Worm (Caenorhabditis elegans): ENCODE results near the gene F56D6.12.
"Not testable (repeated sequence)": the region's sequence is repeated elsewhere in the genome, so short reads cannot be mapped to it uniquely, and the experiment has no call there.

F56D6.12 gene

DNA sequence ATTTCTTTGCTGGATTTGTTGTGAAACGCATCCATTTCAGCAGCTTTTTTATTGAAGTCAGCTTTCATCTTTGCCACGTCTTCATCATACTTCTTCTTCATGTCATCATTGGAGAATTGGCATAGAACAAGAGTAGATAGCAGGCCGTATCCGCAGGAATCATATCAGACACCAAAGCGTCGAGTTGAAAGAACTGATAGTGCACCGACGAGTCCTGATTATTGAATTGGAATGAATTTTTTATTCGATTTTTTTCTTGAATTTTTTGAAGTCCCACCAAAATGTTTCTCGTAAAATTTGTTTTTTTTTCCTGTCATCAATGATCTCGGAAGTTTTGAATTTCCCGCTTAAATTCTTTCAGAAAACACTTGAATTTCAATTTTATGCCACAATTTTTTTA, 1.5 kb upstream of the F56D6.12 start, which contains the start of gene F56D6.11:
TSS of gene F56D6.11 (minus strand) at position 101 of the 400 bp plus-strand sequence.
- TF ChIP-seq flt-1 (GFP tag; IDR thresholded peaks at IDR 0.05) (no peak), sea-1 (GFP tag; conservative IDR thresholded peaks at IDR 0.05) (no peak), tbx-37 (GFP tag; conservative IDR thresholded peaks at IDR 0.05) (no peak), ceh-36 (tag; optimal IDR thresholded peaks at IDR 0.05) (no peak), pes-1 (GFP tag; IDR thresholded peaks at IDR 0.05) (no peak), ama-1 (optimal IDR thresholded peaks at IDR 0.05) (no peak), ets-7 (tag; optimal IDR thresholded peaks at IDR 0.05) (no peak), hmbx-1 (tag; optimal IDR thresholded peaks at IDR 0.05) (no peak), tbx-11 (GFP tag; IDR thresholded peaks at IDR 0.05) (no peak), tra-4 (tag; optimal IDR thresholded peaks at IDR 0.05) (no peak), hmg-4 (GFP tag; optimal IDR thresholded peaks at IDR 0.05) (no peak), F13C5.2 (tag; optimal IDR thresholded peaks at IDR 0.05) (no peak)

DNA sequence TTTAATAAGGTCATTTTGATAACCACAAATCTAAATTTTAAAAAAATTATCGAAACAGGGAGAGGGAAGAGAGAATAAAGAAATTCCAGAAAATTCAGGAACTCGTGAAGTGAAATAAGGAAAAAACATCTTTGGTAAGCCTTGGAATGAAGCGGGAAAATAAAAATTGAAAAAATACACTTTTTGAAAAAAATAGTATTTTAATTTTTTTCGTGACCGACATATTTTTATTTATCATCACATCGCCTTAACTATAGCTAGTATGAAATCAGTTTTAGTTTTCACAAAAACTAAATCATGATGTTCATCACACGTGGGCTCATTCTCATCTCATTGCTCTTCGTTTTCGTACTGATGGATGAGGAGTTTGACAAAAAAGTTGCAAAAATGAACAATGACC, 1.2 kb downstream of the F56D6.12 start, which contains the start of gene F56D6.13:
TSS of gene F56D6.13 (plus strand) at position 301 of the 400 bp plus-strand sequence.
- no peak for TF ChIP-seq pes-1 (GFP tag; IDR thresholded peaks at IDR 0.05)
- TF ChIP-seq aly-1 (tag; optimal IDR thresholded peaks at IDR 0.05): no peak
- TF ChIP-seq ceh-13 (GFP tag; optimal IDR thresholded peaks at IDR 0.05): no peak
- no peak for TF ChIP-seq ceh-36 (tag; optimal IDR thresholded peaks at IDR 0.05)
- no peak for TF ChIP-seq hnd-1 (tag; optimal IDR thresholded peaks at IDR 0.05)
- no peak for TF ChIP-seq tbx-37 (GFP tag; conservative IDR thresholded peaks at IDR 0.05)
- TF ChIP-seq tra-4 (tag; optimal IDR thresholded peaks at IDR 0.05): no peak
- no peak for TF ChIP-seq F13C5.2 (tag; optimal IDR thresholded peaks at IDR 0.05)

DNA sequence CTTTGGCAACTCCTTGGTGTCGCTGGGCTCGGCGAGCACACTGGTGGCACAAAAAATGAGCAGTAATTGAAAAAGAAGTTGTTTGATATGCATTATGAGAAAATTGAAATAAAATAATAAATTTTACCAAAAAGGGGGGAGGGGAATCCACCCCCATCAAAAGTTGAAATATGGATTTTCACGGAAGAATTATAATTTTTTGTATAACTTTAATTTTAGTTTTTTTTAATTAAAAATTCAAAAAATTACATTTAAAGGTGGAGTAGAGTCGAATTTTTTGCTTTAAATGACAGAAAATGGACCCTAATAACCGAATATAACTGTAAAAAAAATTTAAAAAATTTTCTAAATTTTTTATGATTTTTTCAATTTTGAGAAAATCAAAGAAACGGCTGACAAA, 3.9 kb downstream of the F56D6.12 start, which contains the start of gene F56D6.18:
TSS of gene F56D6.18 (minus strand) at position 101 of the 400 bp plus-strand sequence.
- not testable (repeated sequence) for TF ChIP-seq hmg-4 (GFP tag; optimal IDR thresholded peaks at IDR 0.05); ets-7 (tag; optimal IDR thresholded peaks at IDR 0.05); flt-1 (GFP tag; IDR thresholded peaks at IDR 0.05)

DNA sequence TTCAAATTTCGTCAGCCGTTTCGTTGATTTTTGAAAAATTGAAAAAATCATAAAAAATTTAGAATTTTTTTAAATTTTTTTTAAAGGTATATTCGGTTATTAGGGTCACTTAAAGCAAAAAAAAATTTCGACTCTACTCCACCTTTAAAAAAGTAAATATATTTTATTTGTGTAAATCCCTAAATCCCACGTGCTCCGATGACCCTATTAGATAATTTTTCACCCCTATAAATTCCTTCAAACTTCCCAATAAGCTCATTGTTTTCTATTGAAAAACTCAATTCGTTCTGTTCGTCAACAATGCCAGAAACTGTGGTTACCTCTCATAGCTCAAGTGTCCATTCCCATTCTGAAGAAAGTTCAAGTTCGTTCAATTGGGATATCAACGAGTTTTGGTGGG, 4.7 kb downstream of the F56D6.12 start, which contains the start of gene F56D6.20:
TSS of gene F56D6.20 (plus strand) at position 301 of the 400 bp plus-strand sequence.
- TF ChIP-seq ets-7 (tag; optimal IDR thresholded peaks at IDR 0.05) (no peak), tbx-11 (GFP tag; IDR thresholded peaks at IDR 0.05) (no peak), flt-1 (GFP tag; IDR thresholded peaks at IDR 0.05) (no peak), scrt-1 (GFP tag; IDR thresholded peaks at IDR 0.05) (no peak), hnd-1 (tag; optimal IDR thresholded peaks at IDR 0.05) (no peak), hmbx-1 (tag; optimal IDR thresholded peaks at IDR 0.05) (no peak), ceh-36 (tag; optimal IDR thresholded peaks at IDR 0.05) (no peak), B0310.2 (tag; optimal IDR thresholded peaks at IDR 0.05) (no peak), F13C5.2 (tag; optimal IDR thresholded peaks at IDR 0.05) (no peak), tbx-37 (GFP tag; conservative IDR thresholded peaks at IDR 0.05) (no peak), pes-1 (GFP tag; IDR thresholded peaks at IDR 0.05) (no peak), hmg-4 (GFP tag; optimal IDR thresholded peaks at IDR 0.05) (no peak), ceh-13 (GFP tag; optimal IDR thresholded peaks at IDR 0.05) (no peak), aly-1 (tag; optimal IDR thresholded peaks at IDR 0.05) (no peak), sea-1 (GFP tag; conservative IDR thresholded peaks at IDR 0.05) (no peak)

DNA sequence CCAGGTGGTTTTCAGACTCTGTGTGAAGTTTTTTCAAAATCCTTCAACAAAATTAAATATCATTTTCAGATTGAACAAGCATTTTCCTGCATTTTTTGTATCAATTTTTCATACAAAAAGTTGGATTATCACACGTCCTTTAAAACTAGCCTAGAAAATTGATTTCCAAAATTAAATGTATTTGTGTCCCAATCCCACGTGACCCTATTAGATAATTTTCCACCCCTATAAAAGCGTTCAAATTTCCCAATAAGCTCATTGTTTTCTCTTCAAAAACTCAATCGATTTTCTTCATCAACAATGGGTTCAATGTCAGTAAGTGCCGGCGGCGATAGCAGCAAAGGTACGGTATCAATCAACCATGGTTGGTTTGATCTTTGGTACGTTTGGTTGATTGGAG, 6.5 kb downstream of the F56D6.12 start, which contains the start of gene F56D6.19:
TSS of gene F56D6.19 (plus strand) at position 301 of the 400 bp plus-strand sequence.
- no peak for TF ChIP-seq ama-1 (optimal IDR thresholded peaks at IDR 0.05)
- TF ChIP-seq hmg-4 (GFP tag; optimal IDR thresholded peaks at IDR 0.05): no peak
- TF ChIP-seq ceh-13 (GFP tag; optimal IDR thresholded peaks at IDR 0.05): no peak
- TF ChIP-seq hnd-1 (tag; optimal IDR thresholded peaks at IDR 0.05): no peak
- TF ChIP-seq scrt-1 (GFP tag; IDR thresholded peaks at IDR 0.05): no peak
- no peak for TF ChIP-seq ets-7 (tag; optimal IDR thresholded peaks at IDR 0.05)
- TF ChIP-seq aly-1 (tag; optimal IDR thresholded peaks at IDR 0.05): no peak
- no peak for TF ChIP-seq hmbx-1 (tag; optimal IDR thresholded peaks at IDR 0.05)
- TF ChIP-seq F13C5.2 (tag; optimal IDR thresholded peaks at IDR 0.05): no peak
- TF ChIP-seq tbx-11 (GFP tag; IDR thresholded peaks at IDR 0.05): no peak
- no peak for TF ChIP-seq sea-1 (GFP tag; conservative IDR thresholded peaks at IDR 0.05)
- TF ChIP-seq pes-1 (GFP tag; IDR thresholded peaks at IDR 0.05): no peak

DNA sequence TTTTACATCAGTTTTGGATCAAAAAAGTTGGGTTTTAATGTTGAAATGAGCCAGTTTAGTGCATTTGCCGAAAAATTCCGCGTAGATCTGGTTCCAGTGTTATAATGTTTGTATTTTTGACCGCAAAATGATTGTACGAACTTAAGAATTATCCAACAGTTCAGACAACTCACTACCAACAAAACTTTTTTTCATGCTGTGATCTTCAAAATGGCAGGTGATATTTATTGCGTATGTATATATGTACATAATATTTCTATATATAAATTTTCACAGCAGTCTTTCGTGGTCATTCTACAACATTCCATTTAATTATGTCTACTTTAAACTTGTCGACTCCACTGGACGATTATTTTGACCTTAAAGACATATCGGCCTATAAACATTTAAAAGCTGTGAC, 7.4 kb downstream of the F56D6.12 start, which contains the start of gene srz-20:
TSS of gene srz-20 (plus strand) at position 301 of the 400 bp plus-strand sequence.
- TF ChIP-seq hnd-1 (tag; optimal IDR thresholded peaks at IDR 0.05) (no peak), tbx-37 (GFP tag; conservative IDR thresholded peaks at IDR 0.05) (no peak), pes-1 (GFP tag; IDR thresholded peaks at IDR 0.05) (no peak), tbx-11 (GFP tag; IDR thresholded peaks at IDR 0.05) (no peak), ceh-36 (tag; optimal IDR thresholded peaks at IDR 0.05) (no peak), flt-1 (GFP tag; IDR thresholded peaks at IDR 0.05) (no peak), B0310.2 (tag; optimal IDR thresholded peaks at IDR 0.05) (no peak), ama-1 (optimal IDR thresholded peaks at IDR 0.05) (no peak), aly-1 (tag; optimal IDR thresholded peaks at IDR 0.05) (no peak), hmg-4 (GFP tag; optimal IDR thresholded peaks at IDR 0.05) (no peak), sea-1 (GFP tag; conservative IDR thresholded peaks at IDR 0.05) (no peak), hmbx-1 (tag; optimal IDR thresholded peaks at IDR 0.05) (no peak), ceh-13 (GFP tag; optimal IDR thresholded peaks at IDR 0.05) (no peak), tra-4 (tag; optimal IDR thresholded peaks at IDR 0.05) (no peak), scrt-1 (GFP tag; IDR thresholded peaks at IDR 0.05) (no peak), F13C5.2 (tag; optimal IDR thresholded peaks at IDR 0.05) (no peak), ets-7 (tag; optimal IDR thresholded peaks at IDR 0.05) (no peak)

DNA sequence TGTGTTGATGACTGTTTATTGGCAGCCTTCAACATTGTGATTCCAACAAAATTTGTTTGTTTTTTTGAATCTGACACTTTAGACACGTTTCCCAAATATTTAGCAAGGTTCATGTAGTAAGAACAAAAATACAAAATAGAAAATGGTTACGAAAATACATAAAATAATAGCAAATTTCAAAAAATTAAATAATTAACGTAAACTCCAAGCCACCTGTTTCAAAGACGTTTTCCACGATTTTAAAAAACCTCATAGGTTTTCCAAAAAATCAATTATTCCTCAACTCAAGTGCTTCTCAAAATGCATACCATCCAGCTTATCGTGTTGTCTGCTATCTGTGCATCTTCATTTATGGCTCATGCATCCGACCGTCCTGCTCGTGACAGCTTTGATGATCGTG, 9.5 kb downstream of the F56D6.12 start, which contains the start of gene F56D6.14:
TSS of gene F56D6.14 (plus strand) at position 301 of the 400 bp plus-strand sequence.
- TF ChIP-seq aly-1 (tag; optimal IDR thresholded peaks at IDR 0.05) (no peak), ama-1 (optimal IDR thresholded peaks at IDR 0.05) (no peak), scrt-1 (GFP tag; IDR thresholded peaks at IDR 0.05) (no peak), ceh-13 (GFP tag; optimal IDR thresholded peaks at IDR 0.05) (no peak), F13C5.2 (tag; optimal IDR thresholded peaks at IDR 0.05) (no peak), ceh-36 (tag; optimal IDR thresholded peaks at IDR 0.05) (no peak), tbx-37 (GFP tag; conservative IDR thresholded peaks at IDR 0.05) (no peak), B0310.2 (tag; optimal IDR thresholded peaks at IDR 0.05) (no peak), flt-1 (GFP tag; IDR thresholded peaks at IDR 0.05) (no peak)
